Fruit fly (Drosophila melanogaster) whole organism, wandering third instar larva: ENCODE measurements around the gene CG42688.

Source experiments
- CG32264 ChIP-seq: fragments of 200-800 bp; sonication (Bioruptor generic); optimal IDR thresholded peaks from 2 replicates; lab custom pipeline; 2016; ENCODE audit warnings: missing biosample characterization, missing genetic modification characterization
- CG9705 ChIP-seq: fragments of 200-800 bp; sonication (Bioruptor generic); optimal IDR thresholded peaks from 2 replicates; lab custom pipeline; 2018; ENCODE audit warnings: missing biosample characterization, mild to moderate bottlenecking, missing genetic modification characterization
- CrebA ChIP-seq: fragments of 200-800 bp; sonication (Bioruptor generic); optimal IDR thresholded peaks from 2 replicates; lab custom pipeline; 2016; ENCODE audit warnings: missing biosample characterization, mild to moderate bottlenecking, missing genetic modification characterization, borderline replicate concordance
- Dfd ChIP-seq: fragments of >200 bp; optimal IDR thresholded peaks from 2 replicates; lab custom pipeline; 2017; ENCODE audit warnings: missing biosample characterization, missing genetic modification characterization
- Dif ChIP-seq: fragments of 200-275, 200-300 bp; sonication (Bioruptor generic); optimal IDR thresholded peaks from 2 replicates; lab custom pipeline; 2018; ENCODE audit warnings: missing biosample characterization, missing genetic modification characterization; ENCODE audit not compliant: partially characterized antibody
- GATAd ChIP-seq: sonication (Bioruptor generic); optimal IDR thresholded peaks from 2 replicates; lab custom pipeline; 2016; ENCODE audit warnings: missing biosample characterization, missing genetic modification characterization
- HLH106 ChIP-seq: fragments of 200-800 bp; optimal IDR thresholded peaks from 3 replicates; lab custom pipeline; 2019; ENCODE audit warnings: missing biosample characterization, mild to moderate bottlenecking, missing genetic modification characterization, moderate library complexity
- Hnf4 ChIP-seq: fragments of 200-800 bp; sonication (Bioruptor generic); optimal IDR thresholded peaks from 2 replicates; lab custom pipeline; 2016; ENCODE audit warnings: missing biosample characterization, mild to moderate bottlenecking, missing genetic modification characterization
- Hr78 ChIP-seq: fragments of >200 bp; optimal IDR thresholded peaks from 2 replicates; lab custom pipeline; 2017; ENCODE audit warnings: missing biosample characterization, missing genetic modification characterization
- Hr83 ChIP-seq: fragments of 200-300 bp; sonication (Bioruptor generic); optimal IDR thresholded peaks from 2 replicates; lab custom pipeline; 2016; ENCODE audit warnings: missing biosample characterization, mild to moderate bottlenecking, missing genetic modification characterization, moderate library complexity; ENCODE audit not compliant: poor library complexity, severe bottlenecking
- Jra ChIP-seq: sonication (Bioruptor generic); optimal IDR thresholded peaks from 2 replicates; lab custom pipeline; 2016; ENCODE audit warnings: missing biosample characterization, missing genetic modification characterization
- Mio ChIP-seq: sonication (Bioruptor generic); optimal IDR thresholded peaks from 2 replicates; lab custom pipeline; 2016; ENCODE audit warnings: missing biosample characterization, missing genetic modification characterization
- Myc ChIP-seq: fragments of >200 bp; optimal IDR thresholded peaks from 2 replicates; lab custom pipeline; 2017
- N ChIP-seq: fragments of >200 bp; optimal IDR thresholded peaks from 2 replicates; lab custom pipeline; 2018; ENCODE audit warnings: missing biosample characterization, missing external identifiers, missing genetic modification characterization
- Rel ChIP-seq, 2 experiments: fragments of 200-800 bp; sonication (Bioruptor generic) in 1 of 2; optimal IDR thresholded peaks; 2 replicates in 1 of 2; 3 replicates in 1 of 2; lab custom pipeline; 2016 to 2019; ENCODE audit warnings: mild to moderate bottlenecking in 2 of 2, missing biosample characterization in 2 of 2, missing genetic modification characterization in 2 of 2, moderate library complexity in 1 of 2
- Sp1 ChIP-seq: fragments of 200-800 bp; sonication (Bioruptor generic); optimal IDR thresholded peaks from 3 replicates; lab custom pipeline; 2019; ENCODE audit warnings: missing biosample characterization, mild to moderate bottlenecking, missing genetic modification characterization, moderate library complexity
- Vsx2 ChIP-seq: fragments of 200-300, 225-300 bp; sonication (Bioruptor generic); optimal IDR thresholded peaks from 2 replicates; lab custom pipeline; 2018; ENCODE audit warnings: missing biosample characterization, missing genetic modification characterization; ENCODE audit not compliant: partially characterized antibody
- br ChIP-seq: fragments of 200-800 bp; sonication (Bioruptor generic); optimal IDR thresholded peaks from 2 replicates; lab custom pipeline; 2016; ENCODE audit warnings: missing biosample characterization, missing genetic modification characterization
- brk ChIP-seq: fragments of 200-800 bp; sonication (Bioruptor generic); optimal IDR thresholded peaks from 2 replicates; lab custom pipeline; 2016; ENCODE audit warnings: missing biosample characterization, mild to moderate bottlenecking, missing genetic modification characterization
- dl ChIP-seq, 2 experiments: fragments of 175-275, 200-275 bp in 1 of 2; fragments of 200-275 bp in 1 of 2; sonication (Bioruptor generic); optimal IDR thresholded peaks; lab custom pipeline; 2018; ENCODE audit warnings: mild to moderate bottlenecking in 2 of 2, missing biosample characterization in 2 of 2, missing genetic modification characterization in 2 of 2, moderate library complexity in 2 of 2; ENCODE audit not compliant: partially characterized antibody in 2 of 2, insufficient read depth in 1 of 2
- dmrt93B ChIP-seq: fragments of 200-800 bp; sonication (Bioruptor generic); optimal IDR thresholded peaks from 2 replicates; lab custom pipeline; 2018; ENCODE audit warnings: missing biosample characterization, mild to moderate bottlenecking, missing genetic modification characterization
- dsf ChIP-seq: sonication (Bioruptor generic); optimal IDR thresholded peaks from 2 replicates; lab custom pipeline; 2016; ENCODE audit warnings: missing biosample characterization, missing genetic modification characterization, borderline replicate concordance
- ey ChIP-seq: fragments of 200-800 bp; sonication (Bioruptor generic); optimal IDR thresholded peaks from 2 replicates; lab custom pipeline; 2016; ENCODE audit warnings: missing biosample characterization, missing genetic modification characterization
- fru ChIP-seq: fragments of 200-800 bp; sonication (Bioruptor generic); optimal IDR thresholded peaks from 3 replicates; lab custom pipeline; 2016; ENCODE audit warnings: missing biosample characterization, mild to moderate bottlenecking, missing genetic modification characterization
- h ChIP-seq: fragments of 200-800 bp; sonication (Bioruptor generic); optimal IDR thresholded peaks from 3 replicates; lab custom pipeline; 2016; ENCODE audit warnings: missing biosample characterization, mild to moderate bottlenecking, missing genetic modification characterization
- jim ChIP-seq: fragments of 175-275, 200-325 bp; sonication (Bioruptor generic); optimal IDR thresholded peaks from 2 replicates; lab custom pipeline; 2016; ENCODE audit warnings: missing biosample characterization, mild to moderate bottlenecking, missing genetic modification characterization
- lola ChIP-seq: fragments of >200 bp; optimal IDR thresholded peaks from 2 replicates; lab custom pipeline; 2017; ENCODE audit warnings: missing biosample characterization, missing genetic modification characterization
- pan ChIP-seq: fragments of >200 bp; optimal IDR thresholded peaks from 2 replicates; lab custom pipeline; 2017
- psq ChIP-seq: fragments of 200-800 bp; sonication (Bioruptor generic); optimal IDR thresholded peaks from 3 replicates; lab custom pipeline; 2017; ENCODE audit warnings: missing biosample characterization, mild to moderate bottlenecking, missing genetic modification characterization, moderate library complexity
- rgr ChIP-seq: fragments of 200-800 bp; sonication (Bioruptor generic); optimal IDR thresholded peaks from 3 replicates; lab custom pipeline; 2016; ENCODE audit warnings: missing biosample characterization, mild to moderate bottlenecking, missing genetic modification characterization
- sage ChIP-seq: fragments of 200-800 bp; sonication (Bioruptor generic); optimal IDR thresholded peaks from 2 replicates; lab custom pipeline; 2016; ENCODE audit warnings: missing biosample characterization, mild to moderate bottlenecking, missing genetic modification characterization
- sv ChIP-seq: fragments of 200-800 bp; sonication (Bioruptor generic); optimal IDR thresholded peaks from 3 replicates; lab custom pipeline; 2016; ENCODE audit warnings: missing biosample characterization, missing genetic modification characterization
- tai ChIP-seq: sonication (Bioruptor generic); optimal IDR thresholded peaks from 2 replicates; lab custom pipeline; 2016; ENCODE audit warnings: missing biosample characterization, missing genetic modification characterization
- usp ChIP-seq: fragments of >200 bp; optimal IDR thresholded peaks from 2 replicates; lab custom pipeline; 2017; ENCODE audit warnings: missing biosample characterization, missing genetic modification characterization
- woc ChIP-seq: sonication (Bioruptor generic); optimal IDR thresholded peaks from 2 replicates; lab custom pipeline; 2016; ENCODE audit warnings: missing biosample characterization, mild to moderate bottlenecking, missing genetic modification characterization

CG42688 gene

DNA sequence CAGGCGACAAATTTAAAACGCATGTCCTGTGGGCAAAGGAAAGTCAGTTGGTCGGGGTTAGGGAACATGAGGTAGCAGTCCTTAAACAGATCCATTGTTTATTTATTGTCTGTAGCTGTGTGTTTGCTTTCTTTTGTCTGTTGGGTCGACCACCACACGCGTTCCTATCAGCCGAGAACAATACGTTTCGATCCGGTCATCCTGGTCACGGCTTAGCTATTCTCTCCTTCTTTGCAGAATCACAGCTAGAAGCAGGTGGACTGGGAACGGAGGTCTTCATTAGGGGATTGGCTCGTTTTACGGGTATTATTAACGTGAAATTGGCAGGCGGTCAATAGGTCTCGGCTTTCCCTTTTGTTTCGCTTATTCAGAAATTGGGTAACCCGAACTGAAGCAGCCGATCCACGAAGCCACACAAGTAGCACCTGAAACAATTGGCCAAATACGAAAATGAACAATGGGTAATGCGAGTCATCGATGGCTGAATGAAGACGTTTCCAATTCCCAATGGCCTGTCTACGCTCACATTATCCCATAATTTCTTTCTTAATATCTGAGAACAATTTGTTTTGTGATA lies 37.5 kb upstream of the CG42688 start:
- TF ChIP-seq dsf (GFP tag; lab: Kevin White, UChicago), result no peak
- no peak for TF ChIP-seq lola
- TF ChIP-seq Hr78 (GFP tag; lab: Kevin White, UChicago), result no peak
- no peak for TF ChIP-seq dmrt93B (GFP tag; lab: Kevin White, UChicago)
- no peak for TF ChIP-seq Hnf4 (GFP tag; lab: Kevin White, UChicago)
- TF ChIP-seq sv (GFP tag; lab: Kevin White, UChicago), result no peak

DNA sequence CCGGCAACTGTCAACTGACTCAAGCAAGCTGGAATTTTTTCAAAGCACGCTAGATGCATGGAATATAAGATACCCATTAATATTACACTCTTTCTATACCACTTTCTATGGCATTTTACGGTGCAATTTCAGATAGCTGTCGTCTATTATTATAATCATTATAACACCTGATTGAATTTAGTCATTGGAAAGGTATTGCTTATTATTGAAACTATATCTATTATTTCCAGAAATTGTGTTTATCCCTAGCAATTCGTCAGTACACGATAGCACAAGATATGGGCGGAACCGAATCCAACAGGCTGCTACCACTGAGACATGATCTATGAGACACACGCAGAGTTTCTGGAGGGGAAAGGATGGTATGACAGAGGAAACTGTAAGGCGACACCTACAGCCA lies 36.9 kb upstream of the CG42688 start:
- no peak for TF ChIP-seq Hr83
- TF ChIP-seq dsf (GFP tag; lab: Kevin White, UChicago), result no peak
- TF ChIP-seq sage, result no peak
- TF ChIP-seq dmrt93B (GFP tag; lab: Kevin White, UChicago), result no peak
- TF ChIP-seq HLH106, result no peak
- TF ChIP-seq Dfd, result no peak
- TF ChIP-seq br (GFP tag; lab: Kevin White, UChicago), result no peak
- TF ChIP-seq Jra (GFP tag; lab: Kevin White, UChicago), result no peak
- TF ChIP-seq lola, result no peak
- TF ChIP-seq tai (GFP tag; lab: Kevin White, UChicago), result no peak
- no peak for TF ChIP-seq Rel (GFP tag; optimal IDR thresholded peaks at IDR 0.05; lab: Kevin White, UChicago)
- TF ChIP-seq Rel (tag; optimal IDR thresholded peaks at IDR 0.05; lab: Kevin White, UChicago), result no peak
- TF ChIP-seq ey (GFP tag; lab: Kevin White, UChicago), result no peak
- TF ChIP-seq CrebA (GFP tag; lab: Kevin White, UChicago), result no peak
- TF ChIP-seq brk (GFP tag; lab: Kevin White, UChicago), result no peak
- TF ChIP-seq CG32264 (GFP tag; lab: Kevin White, UChicago), result no peak
- no peak for TF ChIP-seq jim (GFP tag; lab: Kevin White, UChicago)
- TF ChIP-seq h (GFP tag; lab: Kevin White, UChicago), result no peak

DNA sequence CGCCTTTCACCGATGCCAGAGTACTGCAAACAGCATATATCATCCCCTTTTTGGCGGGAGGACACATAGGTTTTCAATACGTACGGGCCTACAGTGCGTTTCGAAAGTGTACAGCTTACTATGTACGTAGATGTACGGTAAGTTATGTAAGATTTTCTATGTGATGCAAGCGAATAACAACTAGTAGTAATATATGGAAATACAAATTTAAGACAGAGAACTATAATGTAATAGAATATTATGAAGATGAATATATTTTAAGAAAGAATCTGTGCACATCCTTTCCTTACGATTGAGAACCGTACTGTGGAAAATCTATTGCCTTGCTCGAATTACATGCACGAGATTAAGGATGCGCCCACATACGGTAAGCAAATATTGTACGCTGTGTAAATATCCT lies 35.3 kb upstream of the CG42688 start:
- TF ChIP-seq Sp1 (GFP tag; lab: Kevin White, UChicago) (no peak), br (GFP tag; lab: Kevin White, UChicago) (no peak), dmrt93B (GFP tag; lab: Kevin White, UChicago) (no peak), Myc (lab: Kevin White, UChicago) (no peak), woc (GFP tag; lab: Kevin White, UChicago) (no peak), dsf (GFP tag; lab: Kevin White, UChicago) (no peak)
- TF ChIP-seq, all 38 proteins: peak for 0

DNA sequence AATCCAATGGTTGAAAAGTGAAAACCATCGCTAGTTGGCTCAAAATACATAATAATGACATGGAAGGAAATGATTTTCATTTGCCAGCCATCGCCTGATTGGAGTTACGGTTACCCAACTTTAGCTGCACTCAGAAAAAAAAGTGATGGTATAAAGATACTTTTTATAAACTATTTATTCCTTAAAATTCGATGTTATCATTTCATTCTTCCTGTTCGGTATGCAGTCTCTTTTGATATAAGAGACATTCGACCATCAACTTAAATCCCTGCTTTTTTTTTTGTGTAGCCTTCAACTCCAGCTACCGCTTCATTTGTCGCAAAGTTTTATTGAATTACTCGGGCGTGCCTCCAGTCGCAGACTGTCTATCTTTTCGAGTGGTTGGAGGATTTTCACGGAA lies 29.8 kb upstream of the CG42688 start:
- no peak for TF ChIP-seq Dif (GFP tag; lab: Kevin White, UChicago)
- TF ChIP-seq pan (lab: Kevin White, UChicago), result no peak
- TF ChIP-seq HLH106, result no peak
- no peak for TF ChIP-seq Hr78 (GFP tag; lab: Kevin White, UChicago)
- no peak for TF ChIP-seq sage
- TF ChIP-seq N (GFP tag; lab: Kevin White, UChicago), result no peak
- no peak for TF ChIP-seq Mio (GFP tag; lab: Kevin White, UChicago)
- no peak for TF ChIP-seq Dfd
- no peak for TF ChIP-seq sv (GFP tag; lab: Kevin White, UChicago)
- no peak for TF ChIP-seq fru (GFP tag; lab: Kevin White, UChicago)
- TF ChIP-seq dmrt93B (GFP tag; lab: Kevin White, UChicago), result no peak
- no peak for TF ChIP-seq usp
- TF ChIP-seq, all 38 proteins: peak for 0

DNA sequence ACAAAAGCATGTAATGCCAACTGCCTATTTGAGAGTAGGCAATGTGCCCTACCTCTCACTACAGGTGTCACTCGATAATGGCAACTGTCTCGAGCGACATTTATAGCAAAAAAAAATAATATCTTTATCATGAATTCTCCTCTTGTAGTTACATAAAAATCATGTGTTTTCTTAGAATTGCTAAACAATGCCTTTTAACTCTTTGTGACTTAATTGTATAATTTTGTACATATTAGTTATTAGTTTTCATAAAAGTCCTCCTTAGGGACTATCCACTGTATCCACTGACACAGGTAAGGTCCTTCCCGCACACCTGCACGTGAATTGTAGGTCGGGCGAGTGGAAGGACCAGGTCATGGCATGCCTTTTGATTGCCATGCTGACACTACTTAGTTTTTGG lies 26.3 kb upstream of the CG42688 start:
- no peak for TF ChIP-seq lola
- TF ChIP-seq psq (GFP tag; lab: Kevin White, UChicago), result no peak
- TF ChIP-seq dl (GFP tag; optimal IDR thresholded peaks at IDR 0.05; lab: Kevin White, UChicago; ENCODE audit: insufficient read depth in 1 of 2, partially characterized antibody in 2 of 2), result no peak
- no peak for TF ChIP-seq dsf (GFP tag; lab: Kevin White, UChicago)
- TF ChIP-seq brk (GFP tag; lab: Kevin White, UChicago), result no peak
- TF ChIP-seq N (GFP tag; lab: Kevin White, UChicago), result no peak
- TF ChIP-seq HLH106, result no peak
- no peak for TF ChIP-seq sage
- TF ChIP-seq Vsx2 (GFP tag; lab: Kevin White, UChicago), result no peak
- no peak for TF ChIP-seq fru (GFP tag; lab: Kevin White, UChicago)
- TF ChIP-seq rgr (GFP tag; lab: Kevin White, UChicago), result no peak
- TF ChIP-seq Myc (lab: Kevin White, UChicago), result no peak
- no peak for TF ChIP-seq Rel (GFP tag; optimal IDR thresholded peaks at IDR 0.05; lab: Kevin White, UChicago)
- TF ChIP-seq Rel (tag; optimal IDR thresholded peaks at IDR 0.05; lab: Kevin White, UChicago), result no peak
- TF ChIP-seq Hr83, result no peak
- TF ChIP-seq GATAd (GFP tag; lab: Kevin White, UChicago), result no peak
- TF ChIP-seq CG9705, result no peak
